Worm (Caenorhabditis elegans): Measurements from ENCODE around the gene R07A4.3.

- TF ChIP-seq dao-5 (tag; optimal IDR thresholded peaks at IDR 0.05): no peak
- no peak for TF ChIP-seq him-1 (tag; optimal IDR thresholded peaks at IDR 0.05)
Measured at ce11 chrX:10772763-10773162, 19.3 kb downstream of the R07A4.3 start.

Data from whole organism, L4/young adult.